Worm (Caenorhabditis elegans): ENCODE measurements around the gene lea-1.

DNA sequence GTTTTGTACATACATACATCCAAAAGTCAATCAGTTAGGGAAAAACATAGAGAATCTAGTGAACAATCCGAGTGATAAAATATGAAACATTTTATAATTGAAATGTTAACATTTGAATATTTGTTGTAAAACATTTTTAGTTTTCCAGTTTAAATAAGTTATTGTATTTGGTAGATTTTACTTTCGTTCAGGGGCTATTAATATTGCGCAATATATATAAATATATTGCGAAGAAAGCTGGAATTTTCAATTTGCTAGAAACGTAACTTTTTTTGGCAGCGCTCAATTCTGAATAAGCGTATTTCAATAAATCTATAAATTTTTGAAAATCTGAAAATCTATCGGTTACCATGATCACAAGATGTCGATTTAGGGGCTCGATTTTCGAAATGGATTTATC lies 4.2 kb upstream of the lea-1 start:
- TF ChIP-seq zag-1 (tag; optimal IDR thresholded peaks at IDR 0.05) = no peak
- no peak for TF ChIP-seq zfp-2 (tag; optimal IDR thresholded peaks at IDR 0.05)
- no peak for TF ChIP-seq nhr-28 (tag; optimal IDR thresholded peaks at IDR 0.05)
- TF ChIP-seq lin-15B (tag; optimal IDR thresholded peaks at IDR 0.05) = no peak

Data from whole organism, L4 larva.